Worm (Caenorhabditis elegans) whole organism, L2 larva: ENCODE data around the gene ZK1236.1.

Experiments
- F13H6.1 ChIP-seq: sonication (generic microtip); optimal IDR thresholded peaks from 2 replicates; lab custom pipeline; 2016; ENCODE audit warnings: missing genetic modification characterization, missing compliant biosample characterization
- R02D3.7 ChIP-seq: fragments of 150-350 bp; optimal IDR thresholded peaks from 2 replicates; lab custom pipeline; 2014; ENCODE audit warnings: missing biosample characterization, missing genetic modification characterization
- ZK546.5 ChIP-seq: sonication (generic microtip); optimal IDR thresholded peaks from 2 replicates; lab custom pipeline; 2017; ENCODE audit warnings: missing biosample characterization, missing genetic modification characterization
- aly-2 ChIP-seq: fragments of 150-350 bp; optimal IDR thresholded peaks from 2 replicates; lab custom pipeline; 2014; ENCODE audit warnings: missing biosample characterization, missing genetic modification characterization
- ama-1 ChIP-seq: fragments of 150-350 bp; optimal IDR thresholded peaks from 2 replicates; lab custom pipeline; 2018; ENCODE audit warnings: inconsistent platforms
- blmp-1 ChIP-seq: sonication (generic microtip); optimal IDR thresholded peaks from 2 replicates; lab custom pipeline; 2017; ENCODE audit warnings: missing genetic modification characterization, mild to moderate bottlenecking, missing compliant biosample characterization, antibody characterized with exemption, moderate library complexity; ENCODE audit not compliant: insufficient read depth
- ceh-16 ChIP-seq: fragments of 150-350 bp; optimal IDR thresholded peaks from 2 replicates; lab custom pipeline; 2014; ENCODE audit warnings: missing biosample characterization, missing genetic modification characterization
- crh-2 ChIP-seq: sonication (generic microtip); optimal IDR thresholded peaks from 2 replicates; lab custom pipeline; 2017; ENCODE audit warnings: missing biosample characterization, missing genetic modification characterization
- dmd-4 ChIP-seq: sonication (generic microtip); optimal IDR thresholded peaks from 2 replicates; lab custom pipeline; 2017; ENCODE audit warnings: missing biosample characterization, missing genetic modification characterization
- egl-27 ChIP-seq: sonication (generic microtip); optimal IDR thresholded peaks from 3 replicates; lab custom pipeline; 2017; ENCODE audit warnings: missing biosample characterization, missing genetic modification reagents, missing genetic modification characterization
- elt-1 ChIP-seq: fragments of 150-350 bp; optimal IDR thresholded peaks from 2 replicates; lab custom pipeline; 2014; ENCODE audit warnings: missing biosample characterization, missing genetic modification characterization
- elt-3 ChIP-seq: sonication (generic microtip); optimal IDR thresholded peaks from 2 replicates; lab custom pipeline; 2017; ENCODE audit warnings: missing biosample characterization, missing genetic modification characterization
- fos-1 ChIP-seq: fragments of 150-350 bp; optimal IDR thresholded peaks from 2 replicates; lab custom pipeline; 2014; ENCODE audit warnings: missing biosample characterization, missing genetic modification characterization
- gmeb-1 ChIP-seq: fragments of 150-350 bp; optimal IDR thresholded peaks from 2 replicates; lab custom pipeline; 2014; ENCODE audit warnings: missing biosample characterization, missing genetic modification characterization
- lin-39 ChIP-seq: fragments of 150-350 bp; optimal IDR thresholded peaks from 2 replicates; lab custom pipeline; 2014; ENCODE audit warnings: missing biosample characterization, missing genetic modification reagents, missing genetic modification characterization
- lsy-2 ChIP-seq, 2 experiments: fragments of 150-350 bp in 1 of 2; sonication (generic microtip) in 1 of 2; optimal IDR thresholded peaks; 2 replicates each; lab custom pipeline; 2014 to 2017; ENCODE audit warnings: missing biosample characterization in 2 of 2, missing genetic modification characterization in 2 of 2
- mab-5 ChIP-seq: fragments of 150-350 bp; optimal IDR thresholded peaks from 2 replicates; lab custom pipeline; 2014; ENCODE audit warnings: missing biosample characterization, missing genetic modification characterization
- mdl-1 ChIP-seq, 2 experiments: fragments of 150-350 bp in 1 of 2; sonication (generic microtip) in 1 of 2; optimal IDR thresholded peaks; 2 replicates each; lab custom pipeline; 2017; ENCODE audit warnings: missing biosample characterization in 2 of 2, missing genetic modification characterization in 2 of 2
- nhr-10 ChIP-seq: sonication (generic microtip); optimal IDR thresholded peaks from 2 replicates; lab custom pipeline; 2017; ENCODE audit warnings: missing biosample characterization, missing genetic modification characterization
- nhr-129 ChIP-seq: fragments of 150-350 bp; optimal IDR thresholded peaks from 2 replicates; lab custom pipeline; 2014; ENCODE audit warnings: missing biosample characterization, missing genetic modification characterization
- nhr-21 ChIP-seq: fragments of 150-350 bp; optimal IDR thresholded peaks from 2 replicates; lab custom pipeline; 2014; ENCODE audit warnings: missing biosample characterization, missing genetic modification characterization
- nhr-23 ChIP-seq: fragments of 150-350 bp; optimal IDR thresholded peaks from 2 replicates; lab custom pipeline; 2014; ENCODE audit warnings: missing biosample characterization, missing genetic modification reagents, missing genetic modification characterization
- nhr-25 ChIP-seq: fragments of 150-350 bp; sonication (generic microtip); optimal IDR thresholded peaks from 3 replicates; lab custom pipeline; 2014; ENCODE audit warnings: missing biosample characterization, missing genetic modification characterization
- nhr-6 ChIP-seq: fragments of 150-350 bp; optimal IDR thresholded peaks from 2 replicates; lab custom pipeline; 2014; ENCODE audit warnings: missing biosample characterization, missing genetic modification characterization
- nhr-77 ChIP-seq: fragments of 150-350 bp; optimal IDR thresholded peaks from 2 replicates; lab custom pipeline; 2014; ENCODE audit warnings: missing biosample characterization, missing genetic modification characterization
- peb-1 ChIP-seq: fragments of 150-350 bp; optimal IDR thresholded peaks from 2 replicates; lab custom pipeline; 2014; ENCODE audit warnings: missing biosample characterization, missing genetic modification characterization
- sem-4 ChIP-seq: fragments of 150-350 bp; optimal IDR thresholded peaks from 2 replicates; lab custom pipeline; 2014; ENCODE audit warnings: missing biosample characterization, missing genetic modification reagents, missing genetic modification characterization
- skn-1 ChIP-seq: sonication (generic microtip); optimal IDR thresholded peaks from 2 replicates; lab custom pipeline; 2017; ENCODE audit warnings: missing biosample characterization, missing genetic modification characterization
- sma-3 ChIP-seq: sonication (generic microtip); optimal IDR thresholded peaks from 2 replicates; lab custom pipeline; 2016; ENCODE audit warnings: missing genetic modification reagents, missing genetic modification characterization, missing compliant biosample characterization
- sma-9 ChIP-seq, 2 experiments: fragments of 150-350 bp in 1 of 2; sonication (generic microtip) in 1 of 2; optimal IDR thresholded peaks; 2 replicates each; lab custom pipeline; 2014 to 2016; ENCODE audit warnings: missing genetic modification characterization in 2 of 2, mild to moderate bottlenecking in 1 of 2, missing biosample characterization in 1 of 2, missing compliant biosample characterization in 1 of 2, missing genetic modification reagents in 1 of 2, moderate library complexity in 1 of 2
- snpc-4 ChIP-seq: fragments of 150-350 bp; optimal IDR thresholded peaks from 2 replicates; lab custom pipeline; 2014; ENCODE audit warnings: missing biosample characterization, missing genetic modification characterization
- unc-39 ChIP-seq: fragments of 150-350 bp; optimal IDR thresholded peaks from 2 replicates; lab custom pipeline; 2014; ENCODE audit warnings: missing biosample characterization, missing genetic modification characterization
- unc-55 ChIP-seq: fragments of 150-350 bp; sonication (generic microtip); optimal IDR thresholded peaks from 3 replicates; lab custom pipeline; 2014; ENCODE audit warnings: missing biosample characterization, missing genetic modification reagents, missing genetic modification characterization
- ztf-1 ChIP-seq: fragments of 200-800 bp; sonication (Bioruptor generic); conservative IDR thresholded peaks from 2 replicates; pipeline ENCODE4 v1.3.6; 2022; ENCODE audit warnings: missing genetic modification characterization, missing compliant biosample characterization
- ztf-11 ChIP-seq: sonication (generic microtip); optimal IDR thresholded peaks from 2 replicates; lab custom pipeline; 2017; ENCODE audit warnings: missing biosample characterization, missing genetic modification characterization
- ztf-4 ChIP-seq: fragments of 150-350 bp; optimal IDR thresholded peaks from 2 replicates; lab custom pipeline; 2014; ENCODE audit warnings: missing biosample characterization, missing genetic modification characterization

Gene ZK1236.1

ce11 chrIII:8398411-8398810 is 30.7 kb upstream of the ZK1236.1 start, which contains the start of gene ZK353.2:
Gene ZK353.2 (plus strand): TSS chrIII:8398711.
- TF ChIP-seq nhr-21 (tag; lab: Kevin White, UChicago) (no peak), ZK546.5 (tag; lab: Kevin White, UChicago) (no peak), lin-39 (no peak), ceh-16 (tag; lab: Kevin White, UChicago) (no peak), ztf-11 (no peak), blmp-1 (tag; lab: Kevin White, UChicago) (no peak), fos-1 (tag; lab: Kevin White, UChicago) (no peak), elt-3 (no peak), nhr-77 (no peak)
- TF ChIP-seq, all 48 proteins: peak for 0

- TF ChIP-seq sma-3 (GFP tag; lab: Kevin White, UChicago) = no peak
- peak in 1 of 2 experiments; percentile 1 for TF ChIP-seq mdl-1 (tag; optimal IDR thresholded peaks at IDR 0.05; lab: Kevin White, UChicago)
- TF ChIP-seq dmd-4 = no peak
- no peak for TF ChIP-seq elt-3
- TF ChIP-seq crh-2 (tag; lab: Kevin White, UChicago) = peak; percentile 60
- TF ChIP-seq ztf-4 (tag; lab: Kevin White, UChicago) = no peak
- TF ChIP-seq blmp-1 (tag; lab: Kevin White, UChicago) = no peak
- TF ChIP-seq ama-1 (lab: Kevin White, UChicago) = no peak
- TF ChIP-seq sma-9 (GFP tag; optimal IDR thresholded peaks at IDR 0.05; lab: Kevin White, UChicago) = peak; percentile 94
- no peak for TF ChIP-seq sma-9 (tag; optimal IDR thresholded peaks at IDR 0.05; lab: Kevin White, UChicago)
- peak; percentile 87 for TF ChIP-seq nhr-129
- TF ChIP-seq peb-1 (tag; lab: Kevin White, UChicago) = no peak
- TF ChIP-seq ZK546.5 (tag; lab: Kevin White, UChicago) = no peak
- no peak for TF ChIP-seq nhr-10 (tag; lab: Kevin White, UChicago)
- TF ChIP-seq gmeb-1 (tag; lab: Kevin White, UChicago) = peak; percentile 43
- peak; percentile 62 for TF ChIP-seq skn-1 (tag; lab: Kevin White, UChicago)
- peak; percentile 90 for TF ChIP-seq fos-1 (tag; lab: Kevin White, UChicago)
- no peak for TF ChIP-seq unc-39 (tag; lab: Kevin White, UChicago)
- peak; percentile 28 for TF ChIP-seq F13H6.1 (tag; lab: Kevin White, UChicago)
- no peak for TF ChIP-seq nhr-23 (tag; lab: Kevin White, UChicago)
Measured at ce11 chrIII:8400478-8400877, 28.6 kb upstream of the ZK1236.1 start.

ce11 chrIII:8401887-8402286 is 27.2 kb upstream of the ZK1236.1 start, which contains the start of gene lap-1:
Gene lap-1 (minus strand): TSS chrIII:8401928.
- TF ChIP-seq sem-4 (tag; lab: Kevin White, UChicago) = no peak
- TF ChIP-seq snpc-4 (tag; lab: Kevin White, UChicago) = no peak
- TF ChIP-seq mab-5 (tag; lab: Kevin White, UChicago) = no peak
- TF ChIP-seq ztf-4 (tag; lab: Kevin White, UChicago) = no peak
- no peak for TF ChIP-seq sma-9 (GFP tag; optimal IDR thresholded peaks at IDR 0.05; lab: Kevin White, UChicago)
- TF ChIP-seq sma-9 (tag; optimal IDR thresholded peaks at IDR 0.05; lab: Kevin White, UChicago) = no peak
- TF ChIP-seq peb-1 (tag; lab: Kevin White, UChicago) = no peak
- TF ChIP-seq skn-1 (tag; lab: Kevin White, UChicago) = peak; percentile 40
- no peak for TF ChIP-seq nhr-77
- no peak for TF ChIP-seq nhr-6 (tag; lab: Kevin White, UChicago)
- TF ChIP-seq lin-39 = no peak
- TF ChIP-seq fos-1 (tag; lab: Kevin White, UChicago) = peak; percentile 63
- TF ChIP-seq blmp-1 (tag; lab: Kevin White, UChicago) = no peak

- TF ChIP-seq elt-1 (tag; lab: Kevin White, UChicago) (no peak), mab-5 (tag; lab: Kevin White, UChicago) (no peak), aly-2 (tag; lab: Kevin White, UChicago) (no peak), dmd-4 (no peak), egl-27 (tag; lab: Kevin White, UChicago) (no peak), unc-55 (GFP tag; lab: Kevin White, UChicago) (no peak), nhr-6 (tag; lab: Kevin White, UChicago) (no peak)
- TF ChIP-seq, all 48 proteins: peak for 0
Measured at ce11 chrIII:8402633-8403032, 26.5 kb upstream of the ZK1236.1 start.

- TF ChIP-seq lsy-2 (tag; optimal IDR thresholded peaks at IDR 0.05; lab: Kevin White, UChicago) = no peak
- TF ChIP-seq sem-4 (tag; lab: Kevin White, UChicago) = no peak
- no peak for TF ChIP-seq nhr-25 (tag; lab: Kevin White, UChicago)
- TF ChIP-seq ztf-1 = no peak
- no peak for TF ChIP-seq R02D3.7 (tag; lab: Kevin White, UChicago)
- no peak for TF ChIP-seq F13H6.1 (tag; lab: Kevin White, UChicago)
Measured at ce11 chrIII:8403507-8403906, 25.6 kb upstream of the ZK1236.1 start, which contains the start of gene cutc-1. Gene cutc-1 (minus strand): TSS chrIII:8403607.
